Fruit fly (Drosophila melanogaster) whole organism, pupa: ENCODE results near the gene Deaf1.

Experiments used
- CG13204 ChIP-seq: fragments of 200-800 bp; sonication (Bioruptor generic); optimal IDR thresholded peaks from 2 replicates; lab custom pipeline; 2018; ENCODE audit warnings: missing biosample characterization, mild to moderate bottlenecking, missing genetic modification characterization, moderate library complexity
- CG14655 ChIP-seq: fragments of 200-800 bp; sonication (Bioruptor generic); optimal IDR thresholded peaks from 3 replicates; lab custom pipeline; 2017; ENCODE audit warnings: mild to moderate bottlenecking, missing biosample characterization, missing genetic modification reagents, missing genetic modification characterization
- CG15710 ChIP-seq: fragments of 200-800 bp; sonication (Bioruptor generic); optimal IDR thresholded peaks from 2 replicates; lab custom pipeline; 2018; ENCODE audit warnings: missing biosample characterization, mild to moderate bottlenecking, missing genetic modification characterization, moderate library complexity
- CG17806 ChIP-seq: fragments of 200-800 bp; sonication (Bioruptor generic); optimal IDR thresholded peaks from 2 replicates; lab custom pipeline; 2018; ENCODE audit warnings: missing biosample characterization, mild to moderate bottlenecking, missing genetic modification characterization, moderate library complexity
- CG4496 ChIP-seq: fragments of 200-800 bp; sonication (Bioruptor generic); IDR thresholded peaks from 3 replicates; pipeline ENCODE4 v1.3.6; 2022; ENCODE audit warnings: missing biosample characterization, missing genetic modification characterization
- CG9948 ChIP-seq: fragments of 200-800 bp; sonication (Bioruptor generic); optimal IDR thresholded peaks from 2 replicates; lab custom pipeline; 2018; ENCODE audit warnings: missing biosample characterization, mild to moderate bottlenecking, missing genetic modification characterization, moderate library complexity
- D1 ChIP-seq: fragments of 200-800 bp; sonication (Bioruptor generic); optimal IDR thresholded peaks from 2 replicates; lab custom pipeline; 2018; ENCODE audit warnings: missing biosample characterization, mild to moderate bottlenecking, missing genetic modification characterization, moderate library complexity
- EcR ChIP-seq: fragments of 200-800 bp; sonication (Bioruptor generic); optimal IDR thresholded peaks from 3 replicates; lab custom pipeline; 2019; ENCODE audit warnings: missing biosample characterization, missing genetic modification characterization, mild to moderate bottlenecking, moderate library complexity, missing genetic modification reagents
- Ets98B ChIP-seq: fragments of 200-800 bp; sonication (Bioruptor generic); IDR thresholded peaks from 2 replicates; pipeline ENCODE4 v1.3.6; 2022; ENCODE audit warnings: missing biosample characterization, missing genetic modification characterization
- Pif1A ChIP-seq: fragments of 200-800 bp; sonication (Bioruptor generic); optimal IDR thresholded peaks from 3 replicates; lab custom pipeline; 2016; ENCODE audit warnings: missing biosample characterization, missing genetic modification characterization
- fd96Ca ChIP-seq: fragments of 200-800 bp; sonication (Bioruptor generic); IDR thresholded peaks from 3 replicates; pipeline ENCODE4 v1.3.6; 2022; ENCODE audit warnings: missing biosample characterization, missing genetic modification characterization
- gl ChIP-seq: fragments of 200-800 bp; sonication (Bioruptor generic); optimal IDR thresholded peaks from 2 replicates; lab custom pipeline; 2018; ENCODE audit warnings: missing biosample characterization, mild to moderate bottlenecking, missing genetic modification characterization

DNA sequence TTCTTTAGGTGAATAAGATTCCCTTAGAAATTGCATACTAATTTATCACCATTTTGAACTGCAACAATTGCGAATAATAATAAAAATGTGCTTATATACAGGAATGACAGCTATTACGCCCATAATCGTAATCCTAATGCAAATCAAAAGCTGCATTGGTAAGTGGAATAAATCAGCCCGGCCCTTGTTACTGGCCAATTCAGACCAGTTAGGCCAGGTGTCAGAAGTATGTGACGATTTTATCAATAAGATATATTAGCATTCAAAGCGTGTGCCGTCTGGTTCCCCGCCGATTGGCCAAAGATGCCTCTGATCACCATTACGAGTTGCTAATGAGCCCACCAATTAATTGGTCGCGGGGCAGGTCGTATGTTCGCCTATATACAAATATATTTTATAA lies 5.5 kb upstream of the Deaf1 start:
- TF ChIP-seq CG4496 (GFP tag; lab: Robert Waterston, UW), result no peak
- no peak for TF ChIP-seq Pif1A
- TF ChIP-seq Ets98B (GFP tag; lab: Robert Waterston, UW), result no peak
- no peak for TF ChIP-seq CG14655 (GFP tag; lab: Kevin White, UChicago)
- TF ChIP-seq fd96Ca, result no peak
- TF ChIP-seq CG13204 (GFP tag; lab: Kevin White, UChicago), result no peak
- TF ChIP-seq D1 (tag; lab: Kevin White, UChicago), result no peak
- no peak for TF ChIP-seq CG9948
- no peak for TF ChIP-seq gl (tag; lab: Kevin White, UChicago)
- no peak for TF ChIP-seq EcR (GFP tag; lab: Kevin White, UChicago)
- TF ChIP-seq CG17806 (tag; lab: Kevin White, UChicago), result no peak
- TF ChIP-seq CG15710, result no peak
